Fruit fly (Drosophila melanogaster) whole organism, pupa: Measurements from ENCODE around the gene drongo.
A peak's percentile ranks its signal among the peaks of the same experiment; 100 is the strongest.

Experiments
- CG10348 ChIP-seq: fragments of 200-800 bp; sonication (Bioruptor generic); IDR thresholded peaks from 2 replicates; pipeline ENCODE4 v1.3.6; 2022; ENCODE audit warnings: missing biosample characterization, missing genetic modification characterization
- CG17806 ChIP-seq: fragments of 200-800 bp; sonication (Bioruptor generic); optimal IDR thresholded peaks from 2 replicates; lab custom pipeline; 2018; ENCODE audit warnings: missing biosample characterization, mild to moderate bottlenecking, missing genetic modification characterization, moderate library complexity
- CG34367 ChIP-seq: fragments of 200-800 bp; sonication (Bioruptor generic); optimal IDR thresholded peaks from 2 replicates; lab custom pipeline; 2018; ENCODE audit warnings: missing biosample characterization, mild to moderate bottlenecking, missing genetic modification characterization
- CG8301 ChIP-seq: fragments of 200-800 bp; sonication (Bioruptor generic); optimal IDR thresholded peaks from 2 replicates; lab custom pipeline; 2018; ENCODE audit warnings: missing biosample characterization, mild to moderate bottlenecking, missing genetic modification characterization
- CG9948 ChIP-seq: fragments of 200-800 bp; sonication (Bioruptor generic); optimal IDR thresholded peaks from 2 replicates; lab custom pipeline; 2018; ENCODE audit warnings: missing biosample characterization, mild to moderate bottlenecking, missing genetic modification characterization, moderate library complexity
- D1 ChIP-seq: fragments of 200-800 bp; sonication (Bioruptor generic); optimal IDR thresholded peaks from 2 replicates; lab custom pipeline; 2018; ENCODE audit warnings: missing biosample characterization, mild to moderate bottlenecking, missing genetic modification characterization, moderate library complexity
- Pif1A ChIP-seq: fragments of 200-800 bp; sonication (Bioruptor generic); optimal IDR thresholded peaks from 3 replicates; lab custom pipeline; 2016; ENCODE audit warnings: missing biosample characterization, missing genetic modification characterization
- gl ChIP-seq: fragments of 200-800 bp; sonication (Bioruptor generic); optimal IDR thresholded peaks from 2 replicates; lab custom pipeline; 2018; ENCODE audit warnings: missing biosample characterization, mild to moderate bottlenecking, missing genetic modification characterization

- no peak for TF ChIP-seq Pif1A (GFP tag; lab: Kevin White, UChicago)
- TF ChIP-seq CG9948: no peak
- TF ChIP-seq CG10348 (GFP tag; lab: Robert Waterston, UW): no peak
- TF ChIP-seq gl (tag; lab: Kevin White, UChicago): peak; percentile 2
- no peak for TF ChIP-seq CG34367 (tag; lab: Kevin White, UChicago)
- TF ChIP-seq D1: no peak
- TF ChIP-seq CG8301 (tag; lab: Kevin White, UChicago): no peak
- no peak for TF ChIP-seq CG17806 (tag; lab: Kevin White, UChicago)
Measured at dm6 chr2L:815785-816389, 35.0 kb downstream of the drongo start, which contains the start of the genes Saf6 and Pex12.
